Worm (Caenorhabditis elegans) whole organism, late embryonic: ENCODE data around the gene M02D8.3.

Experiments
- ceh-45 ChIP-seq: fragments of 200-800 bp; sonication (Bioruptor generic); IDR thresholded peaks from 2 replicates; pipeline ENCODE4 v1.3.6; 2022; ENCODE audit warnings: missing genetic modification reagents, missing genetic modification characterization, missing compliant biosample characterization
- ceh-6 ChIP-seq: fragments of 200-800 bp; sonication (Bioruptor generic); optimal IDR thresholded peaks from 2 replicates; lab custom pipeline; 2018; ENCODE audit warnings: mild to moderate bottlenecking, missing genetic modification characterization, missing compliant biosample characterization
- dmd-4 ChIP-seq: sonication (generic microtip); optimal IDR thresholded peaks from 2 replicates; lab custom pipeline; 2016; ENCODE audit warnings: borderline replicate concordance, missing genetic modification characterization, missing compliant biosample characterization
- hlh-30 ChIP-seq: sonication (generic microtip); optimal IDR thresholded peaks from 2 replicates; lab custom pipeline; 2017; ENCODE audit warnings: antibody characterized with exemption, missing genetic modification characterization, missing compliant biosample characterization; ENCODE audit not compliant: insufficient read depth
- hlh-8 ChIP-seq: sonication (generic microtip); optimal IDR thresholded peaks from 2 replicates; lab custom pipeline; 2016; ENCODE audit warnings: missing genotype, missing genetic modification characterization, missing compliant biosample characterization
- lin-11 ChIP-seq: fragments of 200-800 bp; sonication (Bioruptor generic); optimal IDR thresholded peaks from 2 replicates; lab custom pipeline; 2018; ENCODE audit warnings: mild to moderate bottlenecking, missing genetic modification characterization, missing compliant biosample characterization
- madf-2 ChIP-seq: sonication (generic microtip); optimal IDR thresholded peaks from 2 replicates; lab custom pipeline; 2017; ENCODE audit warnings: missing genetic modification characterization, missing compliant biosample characterization
- nfya-1 ChIP-seq: sonication (generic microtip); optimal IDR thresholded peaks from 2 replicates; lab custom pipeline; 2017; ENCODE audit warnings: missing genetic modification characterization, mild to moderate bottlenecking, missing compliant biosample characterization, antibody characterized with exemption, moderate library complexity
- nhr-11 ChIP-seq: fragments of 150-350 bp; optimal IDR thresholded peaks from 2 replicates; lab custom pipeline; 2014; ENCODE audit warnings: missing biosample characterization, missing genetic modification characterization
- ref-2 ChIP-seq: sonication (generic microtip); optimal IDR thresholded peaks from 2 replicates; lab custom pipeline; 2016; ENCODE audit warnings: missing genetic modification characterization, missing compliant biosample characterization
- sdc-2 ChIP-seq: sonication (generic microtip); optimal IDR thresholded peaks from 2 replicates; lab custom pipeline; 2016; ENCODE audit warnings: missing genotype, missing genetic modification characterization, missing compliant biosample characterization
- sox-4 ChIP-seq: sonication (generic microtip); optimal IDR thresholded peaks from 2 replicates; lab custom pipeline; 2017; ENCODE audit warnings: mild to moderate bottlenecking, missing genetic modification characterization, inconsistent platforms, missing compliant biosample characterization

DNA sequence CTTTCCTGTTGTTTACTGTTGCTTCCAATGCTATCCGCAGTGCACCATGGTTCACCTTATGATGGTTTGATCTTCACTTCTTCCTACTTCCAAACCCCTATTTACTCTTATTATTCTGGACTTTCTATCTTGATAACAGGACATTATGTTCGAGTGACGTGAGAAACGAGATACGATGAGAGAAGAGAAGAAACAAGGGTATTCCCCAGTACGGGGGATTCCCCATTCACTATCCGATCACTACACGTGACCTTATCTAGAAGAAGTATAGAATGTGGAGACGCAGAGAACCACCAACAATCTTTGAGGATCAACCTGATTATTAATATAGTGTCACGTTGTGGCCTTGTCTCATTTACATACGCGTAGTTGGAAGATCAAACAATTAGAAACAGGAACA, 15.7 kb upstream of the M02D8.3 start:
- peak; percentile 44 for TF ChIP-seq hlh-30 (tag; lab: Kevin White, UChicago)
- no peak for TF ChIP-seq nfya-1 (tag; lab: Kevin White, UChicago)
- no peak for TF ChIP-seq ceh-45 (GFP tag; lab: Robert Waterston, UW)
- TF ChIP-seq madf-2 (tag; lab: Kevin White, UChicago), result no peak
- TF ChIP-seq sdc-2, result no peak
- TF ChIP-seq dmd-4 (tag; lab: Kevin White, UChicago), result no peak
- TF ChIP-seq nhr-11 (tag; lab: Kevin White, UChicago), result no peak
- no peak for TF ChIP-seq hlh-8 (tag; lab: Kevin White, UChicago)
- no peak for TF ChIP-seq ref-2
- TF ChIP-seq ceh-6 (GFP tag; lab: Kevin White, UChicago), result no peak
- no peak for TF ChIP-seq sox-4 (tag; lab: Kevin White, UChicago)
- no peak for TF ChIP-seq lin-11 (tag; lab: Kevin White, UChicago)
